Worm (Caenorhabditis elegans): ENCODE results near the gene W08E12.6.

Gene W08E12.6

DNA sequence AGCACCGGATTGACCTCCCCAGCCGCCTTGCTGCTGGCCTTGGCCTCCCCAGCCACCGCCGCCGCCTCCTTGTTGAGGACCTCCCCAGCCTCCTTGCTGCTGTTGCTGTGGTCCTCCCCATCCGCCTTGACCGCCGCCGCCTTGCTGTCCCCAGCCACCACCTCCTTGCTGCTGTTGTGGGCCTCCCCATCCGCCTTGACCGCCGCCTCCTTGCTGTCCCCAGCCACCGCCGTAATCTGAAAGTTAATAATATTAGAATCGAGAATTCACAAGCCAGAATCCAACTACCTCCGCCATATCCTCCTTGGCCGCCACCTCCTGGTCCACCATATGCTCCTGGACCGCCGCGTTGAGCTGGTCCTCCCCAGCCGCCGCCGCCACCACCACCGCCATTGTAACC is 38.9 kb downstream of the W08E12.6 start:
- TF ChIP-seq ceh-8 (GFP tag; optimal IDR thresholded peaks at IDR 0.05) (peak; percentile 89), snpc-4 (tag; optimal IDR thresholded peaks at IDR 0.05) (no peak), pax-3 (tag; optimal IDR thresholded peaks at IDR 0.05) (no peak)

DNA sequence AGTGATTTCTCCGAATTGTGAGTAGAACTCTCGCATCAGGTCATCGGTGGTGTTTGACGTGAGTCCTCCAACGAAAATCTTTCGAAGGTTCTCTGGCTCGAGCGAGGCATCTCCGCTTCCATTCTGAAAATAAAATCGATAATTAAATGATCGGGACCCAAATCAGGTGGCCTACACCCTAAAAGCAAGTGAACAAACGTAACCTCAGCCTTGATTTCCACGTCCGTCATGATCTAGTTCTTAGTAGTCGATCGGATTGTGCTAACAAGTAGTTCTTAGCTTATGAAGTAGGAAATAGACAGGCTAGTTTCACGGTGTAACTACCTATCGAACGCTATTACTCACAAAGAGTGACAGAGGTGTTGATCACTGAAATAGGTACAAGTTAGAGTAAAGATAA is 39.8 kb downstream of the W08E12.6 start:
- no peak for TF ChIP-seq fkh-8 (tag; optimal IDR thresholded peaks at IDR 0.05)
- no peak for TF ChIP-seq efl-1 (optimal IDR thresholded peaks at IDR 0.05)
- peak in 1 of 2 experiments; percentile 81 for TF ChIP-seq efl-1 (GFP tag; optimal IDR thresholded peaks at IDR 0.05 in 1 of 2)

DNA sequence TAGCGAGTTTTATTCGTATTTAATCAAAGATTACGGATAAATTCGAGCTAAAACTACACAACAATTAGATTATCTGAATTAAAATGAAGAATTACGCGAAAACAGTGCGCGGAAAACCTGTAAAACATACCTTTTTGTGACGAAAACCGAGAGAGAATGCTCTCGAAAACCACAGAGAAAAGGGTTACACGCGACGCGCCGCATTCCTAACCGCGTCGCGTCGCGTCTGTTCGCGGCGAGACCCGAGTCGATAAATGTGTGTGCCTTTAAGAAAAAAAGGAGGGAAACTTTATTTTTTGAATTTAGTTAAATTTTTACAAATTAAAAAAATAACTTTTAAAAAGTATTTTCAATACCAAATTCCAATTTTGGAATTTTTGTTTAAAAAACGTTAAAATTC is 40.3 kb downstream of the W08E12.6 start, which contains the start of gene hrpa-1:
TSS of gene hrpa-1 (minus strand) at position 192 of the 400 bp plus-strand sequence.
- TF ChIP-seq nhr-77 (tag; optimal IDR thresholded peaks at IDR 0.05) = peak; percentile 73
- peak; percentile 77 for TF ChIP-seq egl-13 (tag; optimal IDR thresholded peaks at IDR 0.05)
- no peak for TF ChIP-seq tlp-1 (tag; optimal IDR thresholded peaks at IDR 0.05)
- peak in 1 of 2 experiments; percentile 69 for TF ChIP-seq ztf-11 (tag; optimal IDR thresholded peaks at IDR 0.05)
- TF ChIP-seq nhr-237 (tag; optimal IDR thresholded peaks at IDR 0.05) = peak; percentile 40
- no peak for TF ChIP-seq ces-1 (GFP tag; optimal IDR thresholded peaks at IDR 0.05)
- TF ChIP-seq zip-4 (GFP tag; optimal IDR thresholded peaks at IDR 0.05) = peak; percentile 12
- no peak for TF ChIP-seq aly-2 (tag; optimal IDR thresholded peaks at IDR 0.05)
- no peak for TF ChIP-seq alr-1 (tag; optimal IDR thresholded peaks at IDR 0.05; ENCODE audit: borderline replicate concordance)
- peak; percentile 92 for TF ChIP-seq rnt-1 (tag; optimal IDR thresholded peaks at IDR 0.05)
- TF ChIP-seq jun-1 (tag; optimal IDR thresholded peaks at IDR 0.05) = peak; percentile 75
- peak; percentile 23 for TF ChIP-seq nhr-11 (tag; optimal IDR thresholded peaks at IDR 0.05)
- no peak for TF ChIP-seq hlh-4 (tag; optimal IDR thresholded peaks at IDR 0.05)
- TF ChIP-seq nhr-20 (tag; optimal IDR thresholded peaks at IDR 0.05) = peak; percentile 85
- TF ChIP-seq sup-37 (GFP tag; optimal IDR thresholded peaks at IDR 0.05) = no peak
- TF ChIP-seq irx-1 (tag; optimal IDR thresholded peaks at IDR 0.05) = peak; percentile 72
- TF ChIP-seq mdl-1 (tag; optimal IDR thresholded peaks at IDR 0.05) = peak in 1 of 2 experiments; percentile 75
- TF ChIP-seq grh-1 (GFP tag; IDR thresholded peaks at IDR 0.05) = peak; percentile 78
- no peak for TF ChIP-seq nhr-28 (tag; optimal IDR thresholded peaks at IDR 0.05)
- TF ChIP-seq nhr-84 (tag; optimal IDR thresholded peaks at IDR 0.05) = no peak
- TF ChIP-seq nhr-71 (tag; optimal IDR thresholded peaks at IDR 0.05) = peak; percentile 93
- peak; percentile 52 for TF ChIP-seq C04F5.9 (tag; optimal IDR thresholded peaks at IDR 0.05)
- TF ChIP-seq unc-98 (GFP tag; IDR thresholded peaks at IDR 0.05) = no peak
- peak; percentile 88 for TF ChIP-seq tbx-2 (tag; optimal IDR thresholded peaks at IDR 0.05)
- peak; percentile 89 for TF ChIP-seq lin-39 (tag; optimal IDR thresholded peaks at IDR 0.05)
- no peak for TF ChIP-seq sptf-1 (tag; optimal IDR thresholded peaks at IDR 0.05)
- TF ChIP-seq nhr-47 (tag; optimal IDR thresholded peaks at IDR 0.05) = peak; percentile 92
- TF ChIP-seq skn-1 (tag; optimal IDR thresholded peaks at IDR 0.05) = peak; percentile 94
- TF ChIP-seq aha-1 (tag; optimal IDR thresholded peaks at IDR 0.05) = peak; percentile 13
- TF ChIP-seq nhr-19 (GFP tag; conservative IDR thresholded peaks at IDR 0.05) = peak; percentile 88
- no peak for TF ChIP-seq ama-1 (optimal IDR thresholded peaks at IDR 0.05)
- peak; percentile 55; the same call in 1 of the 2 replicates for TF ChIP-seq mab-9 (GFP tag; IDR thresholded peaks at IDR 0.05)
- no peak for TF ChIP-seq efl-3 (GFP tag; optimal IDR thresholded peaks at IDR 0.05)
- TF ChIP-seq zag-1 (tag; optimal IDR thresholded peaks at IDR 0.05) = peak; percentile 31
- TF ChIP-seq mep-1 (tag; optimal IDR thresholded peaks at IDR 0.05) = peak; percentile 94
- peak; percentile 89 for TF ChIP-seq isw-1 (GFP tag; IDR thresholded peaks at IDR 0.05)
- TF ChIP-seq ceh-82 (tag; optimal IDR thresholded peaks at IDR 0.05) = peak; percentile 86 to 95 (median 87)
- TF ChIP-seq dpl-1 (GFP tag; optimal IDR thresholded peaks at IDR 0.05) = peak; percentile 96 to 98 (median 97)
- TF ChIP-seq unc-86 (tag; optimal IDR thresholded peaks at IDR 0.05) = peak; percentile 85
- peak; percentile 26 for TF ChIP-seq ztf-4 (tag; optimal IDR thresholded peaks at IDR 0.05)
- TF ChIP-seq mef-2 (tag; optimal IDR thresholded peaks at IDR 0.05) = peak; percentile 23
- TF ChIP-seq lin-35 (GFP tag; optimal IDR thresholded peaks at IDR 0.05) = peak; percentile 96 to 97
- peak; percentile 59 for TF ChIP-seq F16B12.6 (tag; optimal IDR thresholded peaks at IDR 0.05)
- TF ChIP-seq lin-15B (tag; optimal IDR thresholded peaks at IDR 0.05) = peak; percentile 82
- peak; percentile 68 for TF ChIP-seq snpc-4 (tag; optimal IDR thresholded peaks at IDR 0.05)
- TF ChIP-seq ceh-88 (GFP tag; IDR thresholded peaks at IDR 0.05) = peak; percentile 54; the same call in 1 of the 2 replicates
